Fruit fly (Drosophila melanogaster) whole organism, embryonic: ENCODE measurements around the gene CG14695.

ENCODE experiments used
- Abd-B ChIP-seq: fragments of 200-800 bp; sonication (Bioruptor generic); optimal IDR thresholded peaks from 2 replicates; lab custom pipeline; 2018; ENCODE audit warnings: missing biosample characterization, mild to moderate bottlenecking, missing genetic modification characterization, moderate library complexity
- Antp ChIP-seq: fragments of 200-800 bp; sonication (Bioruptor generic); optimal IDR thresholded peaks from 3 replicates; lab custom pipeline; 2016; ENCODE audit warnings: missing biosample characterization, missing genetic modification characterization
- Atf-2 ChIP-seq: fragments of 200-800 bp; sonication (Bioruptor generic); optimal IDR thresholded peaks from 2 replicates; lab custom pipeline; 2016; ENCODE audit warnings: missing biosample characterization, missing genetic modification characterization
- CG10274 ChIP-seq: fragments of 200-800 bp; sonication (Bioruptor generic); optimal IDR thresholded peaks from 3 replicates; lab custom pipeline; 2017; ENCODE audit warnings: missing biosample characterization, mild to moderate bottlenecking, missing genetic modification characterization
- CG12769 ChIP-seq: fragments of 200-800 bp; sonication (Bioruptor generic); optimal IDR thresholded peaks from 2 replicates; lab custom pipeline; 2019; ENCODE audit warnings: missing biosample characterization, mild to moderate bottlenecking, missing genetic modification characterization, moderate library complexity
- CG12942 ChIP-seq: fragments of 200-800 bp; sonication (Bioruptor generic); optimal IDR thresholded peaks from 3 replicates; lab custom pipeline; 2016; ENCODE audit warnings: missing biosample characterization, missing genetic modification characterization
- CG14667 ChIP-seq: fragments of 200-800 bp; sonication (Bioruptor generic); IDR thresholded peaks from 2 replicates; pipeline ENCODE4 v1.3.6; 2022; ENCODE audit warnings: missing biosample characterization, missing genetic modification characterization
- CG15073 ChIP-seq: fragments of 200-800 bp; sonication (Bioruptor generic); optimal IDR thresholded peaks from 2 replicates; lab custom pipeline; 2016; ENCODE audit warnings: missing biosample characterization, missing genetic modification characterization
- CG16813 ChIP-seq: fragments of 200-800 bp; sonication (Bioruptor generic); IDR thresholded peaks from 3 replicates; pipeline ENCODE4 v1.3.6; 2022; ENCODE audit warnings: missing biosample characterization, missing genetic modification characterization; ENCODE audit not compliant: partially characterized antibody
- CG17385 ChIP-seq: fragments of 200-800 bp; sonication (Bioruptor generic); optimal IDR thresholded peaks from 3 replicates; lab custom pipeline; 2018; ENCODE audit warnings: missing biosample characterization, mild to moderate bottlenecking, missing genetic modification characterization
- CG18262 ChIP-seq: fragments of 200-800 bp; optimal IDR thresholded peaks from 3 replicates; lab custom pipeline; 2019; ENCODE audit warnings: missing biosample characterization, mild to moderate bottlenecking, missing genetic modification characterization, moderate library complexity
- CG18619 ChIP-seq: fragments of 200-800 bp; sonication (Bioruptor generic); optimal IDR thresholded peaks from 3 replicates; lab custom pipeline; 2017; ENCODE audit warnings: missing biosample characterization, mild to moderate bottlenecking, missing genetic modification characterization
- CG2875 ChIP-seq: fragments of 200-800 bp; sonication (Bioruptor generic); optimal IDR thresholded peaks from 2 replicates; lab custom pipeline; 2017; ENCODE audit warnings: missing biosample characterization, mild to moderate bottlenecking, missing genetic modification characterization, missing genetic modification reagents
- CG2889 ChIP-seq: fragments of 200-800 bp; sonication (Bioruptor generic); IDR thresholded peaks from 3 replicates; pipeline ENCODE4 v1.3.6; 2022; ENCODE audit warnings: missing biosample characterization, missing genetic modification characterization
- CG32772 ChIP-seq: fragments of 200-800 bp; sonication (Bioruptor generic); IDR thresholded peaks from 2 replicates; pipeline ENCODE4 v1.3.6; 2022; ENCODE audit warnings: missing biosample characterization, missing genetic modification characterization
- CG34376 ChIP-seq: fragments of 200-800 bp; sonication (Bioruptor generic); optimal IDR thresholded peaks from 2 replicates; lab custom pipeline; 2018; ENCODE audit warnings: missing biosample characterization, mild to moderate bottlenecking, missing genetic modification characterization
- CG5953 ChIP-seq: fragments of 200-800 bp; sonication (Bioruptor generic); IDR thresholded peaks from 2 replicates; pipeline ENCODE4 v1.3.6; 2022; ENCODE audit warnings: missing biosample characterization, missing genetic modification characterization
- CG6765 ChIP-seq: fragments of 200-800 bp; sonication (Bioruptor generic); optimal IDR thresholded peaks from 3 replicates; lab custom pipeline; 2017; ENCODE audit warnings: missing biosample characterization, mild to moderate bottlenecking, missing genetic modification characterization
- CG6813 ChIP-seq: fragments of 200-800 bp; sonication (Bioruptor generic); optimal IDR thresholded peaks from 2 replicates; lab custom pipeline; 2017; ENCODE audit warnings: missing biosample characterization, missing genetic modification characterization, mild to moderate bottlenecking, moderate library complexity, missing genetic modification reagents
- CG7987 ChIP-seq: fragments of 200-800 bp; sonication (Bioruptor generic); optimal IDR thresholded peaks from 2 replicates; lab custom pipeline; 2018; ENCODE audit warnings: missing biosample characterization, mild to moderate bottlenecking, missing genetic modification characterization, moderate library complexity
- CG8765 ChIP-seq: fragments of 200-800 bp; sonication (Bioruptor generic); IDR thresholded peaks from 2 replicates; pipeline ENCODE4 v1.3.6; 2022; ENCODE audit warnings: missing biosample characterization, missing genetic modification characterization
- CG9215 ChIP-seq: fragments of 200-800 bp; sonication (Bioruptor generic); IDR thresholded peaks from 2 replicates; pipeline ENCODE4 v1.3.6; 2022; ENCODE audit warnings: missing biosample characterization, missing genetic modification characterization
- CHES-1-like ChIP-seq: fragments of 200-800 bp; sonication (Bioruptor generic); optimal IDR thresholded peaks from 2 replicates; lab custom pipeline; 2016; ENCODE audit warnings: missing biosample characterization, missing genetic modification characterization
- D19B ChIP-seq: fragments of 200-800 bp; sonication (Bioruptor generic); optimal IDR thresholded peaks from 2 replicates; lab custom pipeline; 2017; ENCODE audit warnings: missing biosample characterization, mild to moderate bottlenecking, missing genetic modification characterization
- Dbx ChIP-seq: fragments of 200-800 bp; sonication (Bioruptor generic); IDR thresholded peaks from 3 replicates; pipeline ENCODE4 v1.3.6; 2022; ENCODE audit warnings: missing biosample characterization, missing genetic modification characterization
- Dip2 ChIP-seq: fragments of 200-800 bp; sonication (Bioruptor generic); IDR thresholded peaks from 2 replicates; pipeline ENCODE4 v1.3.6; 2022; ENCODE audit warnings: missing biosample characterization, missing genetic modification characterization
- Dip3 ChIP-seq: fragments of 200-800 bp; sonication (Bioruptor generic); optimal IDR thresholded peaks from 3 replicates; lab custom pipeline; 2016; ENCODE audit warnings: missing biosample characterization, missing genetic modification characterization
- H15 ChIP-seq: fragments of 200-800 bp; sonication (Bioruptor generic); IDR thresholded peaks from 3 replicates; pipeline ENCODE4 v1.3.6; 2022; ENCODE audit warnings: missing biosample characterization, missing genetic modification characterization
- HLH54F ChIP-seq: fragments of 200-800 bp; sonication (Bioruptor generic); optimal IDR thresholded peaks from 3 replicates; lab custom pipeline; 2016; ENCODE audit warnings: missing biosample characterization, missing genetic modification characterization
- Hand ChIP-seq: fragments of 200-800 bp; sonication (Bioruptor generic); optimal IDR thresholded peaks from 2 replicates; lab custom pipeline; 2017; ENCODE audit warnings: mild to moderate bottlenecking, missing biosample characterization, missing genetic modification reagents, missing genetic modification characterization
- Lhr ChIP-seq: fragments of 200-800 bp; sonication (Bioruptor generic); optimal IDR thresholded peaks from 3 replicates; lab custom pipeline; 2017; ENCODE audit warnings: mild to moderate bottlenecking, missing biosample characterization, missing genetic modification reagents, missing genetic modification characterization
- Mrtf ChIP-seq: fragments of 200-800 bp; sonication (Bioruptor generic); IDR thresholded peaks from 3 replicates; pipeline ENCODE4 v1.3.6; 2022; ENCODE audit warnings: missing biosample characterization, missing genetic modification characterization
- Ptx1 ChIP-seq: fragments of 200-800 bp; sonication (Bioruptor generic); IDR thresholded peaks from 2 replicates; pipeline ENCODE4 v1.3.6; 2022; ENCODE audit warnings: missing biosample characterization, missing genetic modification characterization
- Sry-β ChIP-seq: fragments of 200-800 bp; sonication (Bioruptor generic); optimal IDR thresholded peaks from 2 replicates; lab custom pipeline; 2018; ENCODE audit warnings: missing biosample characterization, mild to moderate bottlenecking, missing genetic modification characterization, moderate library complexity
- bsh ChIP-seq, 2 experiments: fragments of 200-800 bp; sonication (Bioruptor generic); optimal IDR thresholded peaks; 2 replicates each; lab custom pipeline; 2017 to 2018; ENCODE audit warnings: mild to moderate bottlenecking in 2 of 2, missing biosample characterization in 2 of 2, missing genetic modification characterization in 2 of 2, moderate library complexity in 1 of 2
- chn ChIP-seq: fragments of 200-800 bp; sonication (Bioruptor generic); optimal IDR thresholded peaks from 2 replicates; lab custom pipeline; 2016; ENCODE audit warnings: missing biosample characterization, missing genetic modification characterization
- croc ChIP-seq: fragments of 200-800 bp; sonication (Bioruptor generic); conservative IDR thresholded peaks from 3 replicates; pipeline ENCODE4 v1.3.6; 2022; ENCODE audit warnings: missing biosample characterization, missing genetic modification characterization
- danr ChIP-seq: fragments of 200-800 bp; sonication (Bioruptor generic); IDR thresholded peaks from 2 replicates; pipeline ENCODE4 v1.3.6; 2022; ENCODE audit warnings: missing biosample characterization, missing genetic modification characterization
- dimm ChIP-seq: fragments of 200-800 bp; sonication (Bioruptor generic); IDR thresholded peaks from 2 replicates; pipeline ENCODE4 v1.3.6; 2022; ENCODE audit warnings: missing biosample characterization, missing genetic modification characterization
- ftz-f1 ChIP-seq: fragments of 200-800 bp; sonication (Bioruptor generic); optimal IDR thresholded peaks from 2 replicates; lab custom pipeline; 2016; ENCODE audit warnings: missing biosample characterization, missing genetic modification characterization
- klu ChIP-seq: fragments of 200-800 bp; sonication (Bioruptor generic); IDR thresholded peaks from 2 replicates; pipeline ENCODE4 v1.3.6; 2022; ENCODE audit warnings: missing biosample characterization, missing genetic modification characterization
- knrl ChIP-seq: fragments of 200-800 bp; sonication (Bioruptor generic); IDR thresholded peaks from 3 replicates; pipeline ENCODE4 v1.3.6; 2022; ENCODE audit warnings: missing biosample characterization, missing genetic modification characterization; ENCODE audit not compliant: partially characterized antibody
- lov ChIP-seq, 2 experiments: fragments of 200-800 bp in 1 of 2; fragments of >200 bp in 1 of 2; sonication (Bioruptor generic) in 1 of 2; IDR thresholded peaks in 1 of 2; optimal IDR thresholded peaks in 1 of 2; 2 replicates in 1 of 2; 3 replicates in 1 of 2; pipeline versions ENCODE4 v1.3.6 to Lab custom; 2017 to 2022; ENCODE audit warnings: missing biosample characterization in 1 of 2, missing genetic modification characterization in 1 of 2
- p53 ChIP-seq: fragments of 200-800 bp; sonication (Bioruptor generic); optimal IDR thresholded peaks from 2 replicates; lab custom pipeline; 2016; ENCODE audit warnings: missing biosample characterization, missing genetic modification characterization
- pnt ChIP-seq: fragments of 200-800 bp; sonication (Bioruptor generic); optimal IDR thresholded peaks from 3 replicates; lab custom pipeline; 2016; ENCODE audit warnings: missing biosample characterization, missing genetic modification characterization
- pros ChIP-seq: fragments of 200-800 bp; sonication (Bioruptor generic); optimal IDR thresholded peaks from 3 replicates; lab custom pipeline; 2019; ENCODE audit warnings: missing biosample characterization, mild to moderate bottlenecking, missing genetic modification characterization, moderate library complexity
- stc ChIP-seq: fragments of 200-800 bp; sonication (Bioruptor generic); IDR thresholded peaks from 2 replicates; pipeline ENCODE4 v1.3.6; 2022; ENCODE audit warnings: missing biosample characterization, missing genetic modification characterization
- trh ChIP-seq: fragments of 200-800 bp; sonication (Bioruptor generic); optimal IDR thresholded peaks from 2 replicates; lab custom pipeline; 2016; ENCODE audit warnings: missing biosample characterization, missing genetic modification characterization
- ttk ChIP-seq: fragments of 200-800 bp; sonication (Bioruptor generic); IDR thresholded peaks from 2 replicates; pipeline ENCODE4 v2.1.2; 2022; ENCODE audit warnings: missing biosample characterization, missing genetic modification characterization
- zfh2 ChIP-seq: fragments of 200-800 bp; sonication (Bioruptor generic); optimal IDR thresholded peaks from 2 replicates; lab custom pipeline; 2016; ENCODE audit warnings: missing biosample characterization, missing genetic modification characterization

The CG14695 gene

dm6 chr3R:10849515-10849973, 29.6 kb downstream of the CG14695 start, which contains the start of gene CG42394 (continued):
- no peak for TF ChIP-seq p53
- peak; percentile 88 for TF ChIP-seq ttk (GFP tag; lab: Robert Waterston, UW)
- peak; percentile 90 for TF ChIP-seq trh (GFP tag; lab: Kevin White, UChicago)
- TF ChIP-seq CG18262 (tag; lab: Kevin White, UChicago): peak; percentile 99
- TF ChIP-seq CG8765 (GFP tag; lab: Robert Waterston, UW): peak; percentile 89
- peak; percentile 49 for TF ChIP-seq CHES-1-like (GFP tag; lab: Kevin White, UChicago)
- peak; percentile 68 for TF ChIP-seq Sry-β (GFP tag; lab: Kevin White, UChicago)
- TF ChIP-seq stc (GFP tag; lab: Robert Waterston, UW): peak; percentile 95
- peak; percentile 95 for TF ChIP-seq CG2875 (GFP tag; lab: Kevin White, UChicago)
- TF ChIP-seq bsh (GFP tag; optimal IDR thresholded peaks at IDR 0.05; lab: Kevin White, UChicago): peak; percentile 93 to 95
- peak; percentile 78 for TF ChIP-seq CG10274 (GFP tag; lab: Kevin White, UChicago)
- TF ChIP-seq Dbx: peak; percentile 95
- no peak for TF ChIP-seq ftz-f1 (GFP tag; lab: Kevin White, UChicago)
- TF ChIP-seq CG7987 (GFP tag; lab: Kevin White, UChicago): peak; percentile 93
- peak; percentile 56 for TF ChIP-seq pnt (GFP tag; lab: Kevin White, UChicago)
- TF ChIP-seq CG17385 (GFP tag; lab: Kevin White, UChicago): peak; percentile 88
- 0 out of 3 replicates have a peak, but pooled peaks have one; percentile 41 for TF ChIP-seq CG16813 (GFP tag; lab: Robert Waterston, UW)
- TF ChIP-seq lov (optimal IDR thresholded peaks at IDR 0.05; lab: Kevin White, UChicago): no peak
- TF ChIP-seq lov (GFP tag; IDR thresholded peaks at IDR 0.05; lab: Robert Waterston, UW): peak; percentile 90
- peak; percentile 58 for TF ChIP-seq Atf-2
- peak; percentile 83 for TF ChIP-seq CG9215 (GFP tag; lab: Robert Waterston, UW)
- TF ChIP-seq CG6813: peak; percentile 97
- TF ChIP-seq H15 (GFP tag; lab: Robert Waterston, UW): peak; percentile 91
- TF ChIP-seq CG12769 (tag; lab: Kevin White, UChicago): no peak
- peak; percentile 88 for TF ChIP-seq CG2889 (GFP tag; lab: Robert Waterston, UW)
- no peak for TF ChIP-seq klu (GFP tag; lab: Robert Waterston, UW)
- peak; percentile 92 for TF ChIP-seq CG6765 (GFP tag; lab: Kevin White, UChicago)
- TF ChIP-seq HLH54F (GFP tag; lab: Kevin White, UChicago): peak; percentile 60
- TF ChIP-seq Ptx1 (GFP tag; lab: Robert Waterston, UW): peak; percentile 94
- TF ChIP-seq CG12942: peak; percentile 87
- TF ChIP-seq knrl (GFP tag; lab: Robert Waterston, UW): peak; percentile 13; the same call in 1 of the 3 replicates
- peak; percentile 17 for TF ChIP-seq zfh2 (GFP tag; lab: Kevin White, UChicago)
- TF ChIP-seq Hand (GFP tag; lab: Kevin White, UChicago): peak; percentile 92
- TF ChIP-seq CG32772 (GFP tag; lab: Robert Waterston, UW): peak; percentile 89
- peak; percentile 92 for TF ChIP-seq croc (GFP tag; lab: Robert Waterston, UW)
- peak; percentile 88 for TF ChIP-seq Abd-B (GFP tag; lab: Kevin White, UChicago)
- peak; percentile 87 for TF ChIP-seq CG5953 (GFP tag; lab: Robert Waterston, UW)
- TF ChIP-seq Lhr (GFP tag; lab: Kevin White, UChicago): peak; percentile 75
- peak; percentile 72; the same call in 1 of the 2 replicates for TF ChIP-seq dimm
- TF ChIP-seq pros (GFP tag; lab: Kevin White, UChicago): peak; percentile 34
- peak; percentile 84 for TF ChIP-seq CG14667 (GFP tag; lab: Robert Waterston, UW)
- peak; percentile 87 for TF ChIP-seq Mrtf
- TF ChIP-seq chn (GFP tag; lab: Kevin White, UChicago): peak; percentile 71
- peak; percentile 64 for TF ChIP-seq Dip3 (GFP tag; lab: Kevin White, UChicago)
- peak; percentile 93 for TF ChIP-seq CG18619 (GFP tag; lab: Kevin White, UChicago)
- no peak for TF ChIP-seq Dip2 (GFP tag; lab: Robert Waterston, UW)
- peak; percentile 87 for TF ChIP-seq danr (GFP tag; lab: Robert Waterston, UW)
- TF ChIP-seq D19B (GFP tag; lab: Kevin White, UChicago): peak; percentile 91
- TF ChIP-seq CG15073: peak; percentile 53
- TF ChIP-seq Antp (GFP tag; lab: Kevin White, UChicago): peak; percentile 44
- TF ChIP-seq CG34376: no peak
